ENCODE assay signal across 1 fruit fly cellular context in genomic region chrX:21604956-21605502, dm6.
TF ChIP-seq lines count a peak whose summit lies in the region.

TSS of gene GCS2alpha (minus strand) at chrX:21605264.

TF ChIP-seq in whole organism, embryonic, 481 proteins besides CTCF, POLR2A, EP300 and RAD21 (continued from another document):
- TF ChIP-seq Myb (GFP tag; optimal IDR thresholded peaks at IDR 0.05; lab: Kevin White, UChicago) (peak; percentile 30), slp2 (GFP tag; optimal IDR thresholded peaks at IDR 0.05; lab: Kevin White, UChicago) (no peak), CG11504 (tag; optimal IDR thresholded peaks at IDR 0.05; lab: Kevin White, UChicago) (no peak), CG31365 (tag; optimal IDR thresholded peaks at IDR 0.05; lab: Kevin White, UChicago) (no peak), Xbp1 (GFP tag; optimal IDR thresholded peaks at IDR 0.05; lab: Kevin White, UChicago) (no peak), CG17361 (GFP tag; IDR thresholded peaks at IDR 0.05; lab: Robert Waterston, UW) (no peak), B-H1 (GFP tag; IDR thresholded peaks at IDR 0.05; lab: Robert Waterston, UW) (no peak), eve (GFP tag; optimal IDR thresholded peaks at IDR 0.05; lab: Kevin White, UChicago) (no peak), CG32767 (GFP tag; IDR thresholded peaks at IDR 0.05; lab: Robert Waterston, UW) (no peak), HmgD (GFP tag; optimal IDR thresholded peaks at IDR 0.05; lab: Kevin White, UChicago) (no peak), Hr51 (GFP tag; optimal IDR thresholded peaks at IDR 0.05; lab: Kevin White, UChicago) (no peak), CG8388 (GFP tag; optimal IDR thresholded peaks at IDR 0.05; lab: Kevin White, UChicago) (no peak), CG42726 (GFP tag; IDR thresholded peaks at IDR 0.05; lab: Robert Waterston, UW; ENCODE audit: partially characterized antibody) (no peak), Dp (GFP tag; optimal IDR thresholded peaks at IDR 0.05; lab: Kevin White, UChicago) (peak; percentile 76), CG14710 (tag; optimal IDR thresholded peaks at IDR 0.05; lab: Kevin White, UChicago) (peak; percentile 34), CG1529 (GFP tag; optimal IDR thresholded peaks at IDR 0.05; lab: Kevin White, UChicago) (no peak), hbn (GFP tag; IDR thresholded peaks at IDR 0.05; lab: Robert Waterston, UW; ENCODE audit: partially characterized antibody) (no peak), lilli (GFP tag; optimal IDR thresholded peaks at IDR 0.05; lab: Kevin White, UChicago) (no peak), CG12299 (tag; optimal IDR thresholded peaks at IDR 0.05; lab: Kevin White, UChicago) (no peak), bowl (GFP tag; IDR thresholded peaks at IDR 0.05; lab: Robert Waterston, UW) (no peak), gfzf (GFP tag; optimal IDR thresholded peaks at IDR 0.05; lab: Kevin White, UChicago) (peak; percentile 89), MESR4 (GFP tag; optimal IDR thresholded peaks at IDR 0.05; lab: Kevin White, UChicago) (peak; percentile 70), crc (GFP tag; optimal IDR thresholded peaks at IDR 0.05; lab: Kevin White, UChicago) (no peak), lmd (GFP tag; IDR thresholded peaks at IDR 0.05; lab: Robert Waterston, UW) (no peak), Sry-δ (GFP tag; optimal IDR thresholded peaks at IDR 0.05; lab: Kevin White, UChicago) (no peak), E2f2 (GFP tag; IDR thresholded peaks at IDR 0.05; lab: Robert Waterston, UW) (peak; percentile 86), Med (GFP tag; lab: Kevin White, UChicago) (peak; percentile 20), Pdp1 (GFP tag; optimal IDR thresholded peaks at IDR 0.05; lab: Kevin White, UChicago) (no peak), ssp (GFP tag; IDR thresholded peaks at IDR 0.05; lab: Robert Waterston, UW) (no peak), CG2678 (tag; optimal IDR thresholded peaks at IDR 0.05; lab: Kevin White, UChicago) (no peak), toy (GFP tag; IDR thresholded peaks at IDR 0.05; lab: Robert Waterston, UW) (no peak), CG14050 (GFP tag; IDR thresholded peaks at IDR 0.05; lab: Robert Waterston, UW) (no peak), CG8478 (optimal IDR thresholded peaks at IDR 0.05; lab: Kevin White, UChicago) (no peak), row (GFP tag; IDR thresholded peaks at IDR 0.05; lab: Robert Waterston, UW) (peak; percentile 12; the same call in 1 of the 3 replicates), CG3838 (GFP tag; optimal IDR thresholded peaks at IDR 0.05; lab: Kevin White, UChicago) (no peak), grn (GFP tag; optimal IDR thresholded peaks at IDR 0.05; lab: Kevin White, UChicago) (no peak), CG15601 (tag; optimal IDR thresholded peaks at IDR 0.05; lab: Kevin White, UChicago) (no peak), BEAF-32 (GFP tag; optimal IDR thresholded peaks at IDR 0.05; lab: Kevin White, UChicago) (peak; percentile 9), CG16863 (GFP tag; optimal IDR thresholded peaks at IDR 0.05; lab: Kevin White, UChicago) (no peak), corto (GFP tag; optimal IDR thresholded peaks at IDR 0.05; lab: Kevin White, UChicago) (no peak), CG1603 (tag; optimal IDR thresholded peaks at IDR 0.05; lab: Kevin White, UChicago) (peak; percentile 27), Gug (GFP tag; IDR thresholded peaks at IDR 0.05; lab: Robert Waterston, UW) (no peak), hkb (optimal IDR thresholded peaks at IDR 0.05; lab: Kevin White, UChicago) (no peak), hkb (GFP tag; IDR thresholded peaks at IDR 0.05; lab: Robert Waterston, UW) (no peak), sens (GFP tag; lab: Kevin White, UChicago) (no peak), unpg (GFP tag; optimal IDR thresholded peaks at IDR 0.05; lab: Kevin White, UChicago) (no peak), CG9797 (GFP tag; optimal IDR thresholded peaks at IDR 0.05; lab: Kevin White, UChicago) (peak; percentile 84), Dref (GFP tag; IDR thresholded peaks at IDR 0.05; lab: Robert Waterston, UW) (0 out of 2 replicates have a peak, but pooled peaks have one; percentile 34), H2.0 (GFP tag; IDR thresholded peaks at IDR 0.05; lab: Robert Waterston, UW) (no peak), GATAe (GFP tag; conservative IDR thresholded peaks at IDR 0.05; lab: Robert Waterston, UW) (no peak), peb (GFP tag; IDR thresholded peaks at IDR 0.05; lab: Robert Waterston, UW) (no peak), CG5245 (GFP tag; optimal IDR thresholded peaks at IDR 0.05; lab: Kevin White, UChicago) (no peak), CG9932 (GFP tag; IDR thresholded peaks at IDR 0.05; lab: Robert Waterston, UW) (no peak), CG17359 (tag; optimal IDR thresholded peaks at IDR 0.05; lab: Kevin White, UChicago) (no peak), Doc2 (GFP tag; IDR thresholded peaks at IDR 0.05; lab: Robert Waterston, UW) (no peak), klu (GFP tag; IDR thresholded peaks at IDR 0.05; lab: Robert Waterston, UW) (no peak), CG30020 (tag; optimal IDR thresholded peaks at IDR 0.05; lab: Kevin White, UChicago) (peak; percentile 10), ato (GFP tag; IDR thresholded peaks at IDR 0.05; lab: Robert Waterston, UW; ENCODE audit: partially characterized antibody) (no peak), CG30431 (GFP tag; optimal IDR thresholded peaks at IDR 0.05; lab: Kevin White, UChicago) (no peak), CG7987 (GFP tag; optimal IDR thresholded peaks at IDR 0.05; lab: Kevin White, UChicago) (no peak), p53 (GFP tag; optimal IDR thresholded peaks at IDR 0.05; lab: Kevin White, UChicago) (no peak), sim (GFP tag; IDR thresholded peaks at IDR 0.05; lab: Robert Waterston, UW) (no peak), trem (tag; optimal IDR thresholded peaks at IDR 0.05; lab: Kevin White, UChicago) (peak; percentile 4), CG13424 (tag; optimal IDR thresholded peaks at IDR 0.05; lab: Kevin White, UChicago) (no peak), dmrt99B (tag; optimal IDR thresholded peaks at IDR 0.05; lab: Kevin White, UChicago) (no peak), CG5180 (GFP tag; optimal IDR thresholded peaks at IDR 0.05; lab: Kevin White, UChicago) (no peak), CG17186 (GFP tag; optimal IDR thresholded peaks at IDR 0.05; lab: Kevin White, UChicago) (peak; percentile 23), hth (optimal IDR thresholded peaks at IDR 0.05; lab: Kevin White, UChicago) (no peak), dimm (GFP tag; IDR thresholded peaks at IDR 0.05; lab: Robert Waterston, UW) (no peak), CG8924 (tag; optimal IDR thresholded peaks at IDR 0.05; lab: Kevin White, UChicago) (peak; percentile 62), CG15514 (GFP tag; optimal IDR thresholded peaks at IDR 0.05; lab: Kevin White, UChicago) (peak; percentile 23), Sox100B (GFP tag; optimal IDR thresholded peaks at IDR 0.05; lab: Kevin White, UChicago) (no peak)
